Fruit fly (Drosophila melanogaster) S2 (cell line): Measurements from ENCODE around the gene GluRIIA.

ENCODE experiments used
- CG8478 ChIP-seq: fragments of >200 bp; optimal IDR thresholded peaks from 2 replicates; lab custom pipeline; 2018
- CTCF ChIP-seq, 2 experiments: fragments of >200 bp; optimal IDR thresholded peaks; 2 replicates each; lab custom pipeline; 2018

DNA sequence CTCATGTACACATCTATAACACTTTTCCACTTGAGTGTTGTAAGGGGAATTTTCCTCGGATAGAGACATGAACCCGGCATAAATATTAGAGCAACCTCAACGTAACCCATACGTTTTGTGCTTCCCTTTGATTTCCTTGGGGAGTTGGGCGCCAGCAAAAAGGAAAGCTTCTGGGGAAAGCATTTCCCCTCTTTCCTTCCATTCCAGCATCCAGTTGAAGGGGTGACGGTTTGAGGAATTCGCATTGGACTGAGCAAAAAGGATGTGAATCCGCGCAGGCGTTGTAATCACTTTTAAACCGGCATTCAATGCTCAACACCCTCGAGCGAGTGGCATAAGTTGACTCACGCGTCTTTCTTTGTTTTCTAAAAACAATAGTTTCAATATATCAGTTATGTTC, 39.9 kb upstream of the GluRIIA start:
- TF ChIP-seq CG8478 (lab: Kevin White, UChicago) (no peak), CTCF (optimal IDR thresholded peaks at IDR 0.05; lab: Kevin White, UChicago) (no peak)
